Worm (Caenorhabditis elegans) whole organism, late embryonic: ENCODE results near the gene F11G11.5.

Experiments used
- K02D7.2 ChIP-seq: sonication (generic microtip); optimal IDR thresholded peaks from 2 replicates; lab custom pipeline; 2017; ENCODE audit warnings: mild to moderate bottlenecking, missing genetic modification characterization, missing compliant biosample characterization
- ahr-1 ChIP-seq: sonication (generic microtip); optimal IDR thresholded peaks from 2 replicates; lab custom pipeline; 2016; ENCODE audit warnings: missing genetic modification characterization, missing compliant biosample characterization
- ceh-14 ChIP-seq: sonication (generic microtip); optimal IDR thresholded peaks from 2 replicates; lab custom pipeline; 2016; ENCODE audit warnings: missing genotype, missing genetic modification characterization, missing compliant biosample characterization
- ceh-18 ChIP-seq: sonication (generic microtip); optimal IDR thresholded peaks from 2 replicates; lab custom pipeline; 2016; ENCODE audit warnings: missing genetic modification characterization, missing compliant biosample characterization
- ceh-22 ChIP-seq: sonication (generic microtip); optimal IDR thresholded peaks from 2 replicates; lab custom pipeline; 2017; ENCODE audit warnings: missing biosample characterization, missing genetic modification characterization
- ceh-30 ChIP-seq: fragments of 150-350 bp; optimal IDR thresholded peaks from 2 replicates; lab custom pipeline; 2014; ENCODE audit warnings: missing biosample characterization, missing genetic modification characterization
- ceh-31 ChIP-seq: sonication (generic microtip); optimal IDR thresholded peaks from 2 replicates; lab custom pipeline; 2016; ENCODE audit warnings: missing genetic modification characterization, missing compliant biosample characterization
- ceh-34 ChIP-seq: sonication (generic microtip); optimal IDR thresholded peaks from 2 replicates; lab custom pipeline; 2016; ENCODE audit warnings: mild to moderate bottlenecking, missing genetic modification characterization, missing compliant biosample characterization
- ceh-45 ChIP-seq: fragments of 200-800 bp; sonication (Bioruptor generic); IDR thresholded peaks from 2 replicates; pipeline ENCODE4 v1.3.6; 2022; ENCODE audit warnings: missing genetic modification reagents, missing genetic modification characterization, missing compliant biosample characterization
- ceh-48 ChIP-seq: sonication (generic microtip); optimal IDR thresholded peaks from 2 replicates; lab custom pipeline; 2016; ENCODE audit warnings: missing genetic modification characterization, inconsistent platforms, missing compliant biosample characterization
- ceh-6 ChIP-seq: fragments of 200-800 bp; sonication (Bioruptor generic); optimal IDR thresholded peaks from 2 replicates; lab custom pipeline; 2018; ENCODE audit warnings: mild to moderate bottlenecking, missing genetic modification characterization, missing compliant biosample characterization
- che-1 ChIP-seq: sonication (generic microtip); optimal IDR thresholded peaks from 2 replicates; lab custom pipeline; 2016; ENCODE audit warnings: mild to moderate bottlenecking, missing genetic modification characterization, missing compliant biosample characterization
- dmd-4 ChIP-seq: sonication (generic microtip); optimal IDR thresholded peaks from 2 replicates; lab custom pipeline; 2016; ENCODE audit warnings: borderline replicate concordance, missing genetic modification characterization, missing compliant biosample characterization
- dve-1 ChIP-seq: sonication (generic microtip); optimal IDR thresholded peaks from 2 replicates; lab custom pipeline; 2017; ENCODE audit warnings: antibody characterized with exemption, mild to moderate bottlenecking, missing genetic modification characterization, missing compliant biosample characterization
- elt-2 ChIP-seq: sonication (generic microtip); optimal IDR thresholded peaks from 2 replicates; lab custom pipeline; 2016; ENCODE audit warnings: missing genetic modification reagents, missing genetic modification characterization, missing compliant biosample characterization
- elt-4 ChIP-seq: sonication (generic microtip); optimal IDR thresholded peaks from 2 replicates; lab custom pipeline; 2016; ENCODE audit warnings: missing genetic modification characterization, missing compliant biosample characterization
- eyg-1 ChIP-seq: sonication (generic microtip); optimal IDR thresholded peaks from 2 replicates; lab custom pipeline; 2016; ENCODE audit warnings: missing genotype, missing genetic modification characterization, missing compliant biosample characterization
- fax-1 ChIP-seq: sonication (generic microtip); optimal IDR thresholded peaks from 2 replicates; lab custom pipeline; 2016; ENCODE audit warnings: missing genotype, missing genetic modification characterization, missing compliant biosample characterization
- fkh-10 ChIP-seq: fragments of 150-350 bp; optimal IDR thresholded peaks from 2 replicates; lab custom pipeline; 2014; ENCODE audit warnings: missing biosample characterization, missing genetic modification reagents, missing genetic modification characterization
- fkh-6 ChIP-seq: sonication (generic microtip); optimal IDR thresholded peaks from 2 replicates; lab custom pipeline; 2016; ENCODE audit warnings: missing genetic modification characterization, missing compliant biosample characterization
- hlh-30 ChIP-seq: sonication (generic microtip); optimal IDR thresholded peaks from 2 replicates; lab custom pipeline; 2017; ENCODE audit warnings: antibody characterized with exemption, missing genetic modification characterization, missing compliant biosample characterization; ENCODE audit not compliant: insufficient read depth
- hlh-6 ChIP-seq: sonication (generic microtip); optimal IDR thresholded peaks from 2 replicates; lab custom pipeline; 2016; ENCODE audit warnings: missing genotype, missing genetic modification characterization, missing compliant biosample characterization
- hlh-8 ChIP-seq: sonication (generic microtip); optimal IDR thresholded peaks from 2 replicates; lab custom pipeline; 2016; ENCODE audit warnings: missing genotype, missing genetic modification characterization, missing compliant biosample characterization
- nfya-1 ChIP-seq: sonication (generic microtip); optimal IDR thresholded peaks from 2 replicates; lab custom pipeline; 2017; ENCODE audit warnings: missing genetic modification characterization, mild to moderate bottlenecking, missing compliant biosample characterization, antibody characterized with exemption, moderate library complexity
- nhr-232 ChIP-seq: sonication (generic microtip); optimal IDR thresholded peaks from 2 replicates; lab custom pipeline; 2016; ENCODE audit warnings: missing genetic modification characterization, missing compliant biosample characterization
- odd-2 ChIP-seq: sonication (generic microtip); optimal IDR thresholded peaks from 2 replicates; lab custom pipeline; 2017; ENCODE audit warnings: antibody characterized with exemption, mild to moderate bottlenecking, missing genetic modification characterization, missing compliant biosample characterization
- pag-3 ChIP-seq: sonication (generic microtip); optimal IDR thresholded peaks from 2 replicates; lab custom pipeline; 2016; ENCODE audit warnings: missing compliant biosample characterization, missing genetic modification characterization, borderline replicate concordance
- pax-1 ChIP-seq: fragments of 150-350 bp; optimal IDR thresholded peaks from 2 replicates; lab custom pipeline; 2014; ENCODE audit warnings: missing biosample characterization, missing genetic modification characterization
- pha-2 ChIP-seq: sonication (generic microtip); optimal IDR thresholded peaks from 2 replicates; lab custom pipeline; 2017; ENCODE audit warnings: mild to moderate bottlenecking, missing genetic modification characterization, missing compliant biosample characterization
- ref-2 ChIP-seq: sonication (generic microtip); optimal IDR thresholded peaks from 2 replicates; lab custom pipeline; 2016; ENCODE audit warnings: missing genetic modification characterization, missing compliant biosample characterization
- sox-4 ChIP-seq: sonication (generic microtip); optimal IDR thresholded peaks from 2 replicates; lab custom pipeline; 2017; ENCODE audit warnings: mild to moderate bottlenecking, missing genetic modification characterization, inconsistent platforms, missing compliant biosample characterization
- unc-55 ChIP-seq: sonication (generic microtip); optimal IDR thresholded peaks from 2 replicates; lab custom pipeline; 2017; ENCODE audit warnings: missing biosample characterization, missing genetic modification reagents, missing genetic modification characterization
- zip-5 ChIP-seq: sonication (generic microtip); optimal IDR thresholded peaks from 2 replicates; lab custom pipeline; 2016; ENCODE audit warnings: missing genetic modification characterization, missing compliant biosample characterization

The F11G11.5 gene

ce11 chrII:4882498-4882897, 24.8 kb downstream of the F11G11.5 start:
- TF ChIP-seq sox-4 (tag; lab: Kevin White, UChicago) (no peak), unc-55 (GFP tag; lab: Kevin White, UChicago) (no peak), hlh-6 (tag; lab: Kevin White, UChicago) (no peak), nhr-232 (tag; lab: Kevin White, UChicago) (no peak), hlh-30 (tag; lab: Kevin White, UChicago) (no peak), fkh-10 (GFP tag; lab: Kevin White, UChicago) (no peak), pag-3 (no peak)
- TF ChIP-seq, all 69 proteins: peak for 0

ce11 chrII:4883412-4883811, 25.7 kb downstream of the F11G11.5 start, which contains the start of gene gst-8:
gst-8 (plus strand) TSS chrII:4883712.
- TF ChIP-seq elt-4 (tag; lab: Kevin White, UChicago) (no peak), K02D7.2 (tag; lab: Kevin White, UChicago) (no peak), ceh-48 (tag; lab: Kevin White, UChicago) (no peak), fkh-10 (GFP tag; lab: Kevin White, UChicago) (no peak), ref-2 (no peak), eyg-1 (no peak), fax-1 (tag; lab: Kevin White, UChicago) (no peak), pha-2 (no peak), ceh-34 (no peak), ceh-14 (no peak), ceh-30 (tag; lab: Kevin White, UChicago) (no peak), hlh-8 (tag; lab: Kevin White, UChicago) (no peak), fkh-6 (no peak), nfya-1 (tag; lab: Kevin White, UChicago) (no peak), ceh-6 (GFP tag; lab: Kevin White, UChicago) (no peak)

- TF ChIP-seq zip-5 (tag; lab: Kevin White, UChicago) (no peak), dve-1 (tag; lab: Kevin White, UChicago) (no peak), ahr-1 (no peak), ceh-6 (GFP tag; lab: Kevin White, UChicago) (no peak), odd-2 (tag; lab: Kevin White, UChicago) (no peak), che-1 (tag; lab: Kevin White, UChicago) (no peak), ceh-45 (GFP tag; lab: Robert Waterston, UW) (no peak), eyg-1 (no peak), ceh-22 (no peak), ceh-31 (tag; lab: Kevin White, UChicago) (no peak), pax-1 (tag; lab: Kevin White, UChicago) (no peak)
Observed at ce11 chrII:4884403-4884802, 26.7 kb downstream of the F11G11.5 start.

ce11 chrII:4885976-4886375, 28.3 kb downstream of the F11G11.5 start, which contains the start of gene R05F9.7:
R05F9.7 (plus strand) TSS chrII:4886276.
- TF ChIP-seq hlh-6 (tag; lab: Kevin White, UChicago) (no peak), ref-2 (no peak), odd-2 (tag; lab: Kevin White, UChicago) (no peak), dmd-4 (tag; lab: Kevin White, UChicago) (no peak)

- TF ChIP-seq ceh-18 (peak; percentile 50), eyg-1 (no peak), elt-2 (tag; lab: Kevin White, UChicago) (peak; percentile 45)
Observed at ce11 chrII:4888527-4889487, 31.1 kb downstream of the F11G11.5 start, which contains the start of gene pgm-1. pgm-1 (plus strand) TSS chrII:4889437.
